Worm (Caenorhabditis elegans): Measurements from ENCODE around the gene fbxa-208.

fbxa-208 gene

DNA sequence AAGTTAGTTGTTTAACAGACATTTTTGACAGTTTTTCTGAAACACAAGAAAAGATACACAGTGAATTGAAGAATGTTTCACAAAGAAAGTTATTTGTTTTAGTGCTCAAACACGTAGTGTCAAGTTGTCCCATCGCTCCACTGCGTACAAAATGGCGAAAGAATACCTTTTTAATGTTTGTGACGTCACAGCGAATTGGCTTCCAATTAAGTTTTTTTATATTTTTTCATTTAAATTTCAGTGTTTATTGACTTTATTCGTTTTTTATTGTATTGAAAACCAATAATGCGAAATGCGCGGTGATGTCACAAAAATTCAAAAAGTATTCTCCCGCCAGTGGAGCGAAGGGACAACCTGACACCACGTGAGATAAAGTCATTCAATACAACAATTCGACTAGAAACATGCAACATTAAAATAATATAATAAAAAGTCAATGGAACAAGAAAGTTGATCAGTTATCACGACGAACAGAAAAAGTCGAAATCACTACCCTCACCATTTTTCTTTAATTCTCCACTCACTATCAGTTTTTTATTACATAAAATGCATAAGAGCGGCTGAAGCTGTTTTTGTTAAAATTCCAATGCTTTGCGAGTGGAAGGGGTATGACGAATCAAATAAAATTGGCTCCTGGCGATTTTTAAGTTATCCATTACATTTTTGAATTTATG is 17.2 kb downstream of the fbxa-208 start, which contains the start of gene fbxa-29:
Gene fbxa-29 (minus strand): TSS at position 51 of the 674 bp plus-strand sequence.
- peak; percentile 23 for TF ChIP-seq fos-1 (tag; optimal IDR thresholded peaks at IDR 0.05)
- TF ChIP-seq sma-3 (GFP tag; optimal IDR thresholded peaks at IDR 0.05): no peak

ce11 chrIII:1275513-1275912 is 18.9 kb downstream of the fbxa-208 start, which contains the start of gene fbxa-30:
Gene fbxa-30, minus strand, starts transcription at chrIII:1275613.
- no peak for TF ChIP-seq dmd-4 (tag; optimal IDR thresholded peaks at IDR 0.05)
- no peak for TF ChIP-seq lin-39 (tag; optimal IDR thresholded peaks at IDR 0.05)
- TF ChIP-seq R02D3.7 (tag; optimal IDR thresholded peaks at IDR 0.05): no peak
- TF ChIP-seq nhr-6 (tag; optimal IDR thresholded peaks at IDR 0.05): no peak
- no peak for TF ChIP-seq alr-1 (tag; optimal IDR thresholded peaks at IDR 0.05)
- TF ChIP-seq nhr-21 (tag; optimal IDR thresholded peaks at IDR 0.05): no peak
- TF ChIP-seq nhr-12 (tag; optimal IDR thresholded peaks at IDR 0.05): no peak
- no peak for TF ChIP-seq mbf-1 (tag; optimal IDR thresholded peaks at IDR 0.05)
- no peak for TF ChIP-seq ceh-82 (tag; optimal IDR thresholded peaks at IDR 0.05)
- no peak for TF ChIP-seq sma-9 (GFP tag; optimal IDR thresholded peaks at IDR 0.05)
- no peak for TF ChIP-seq sma-9 (tag; optimal IDR thresholded peaks at IDR 0.05)
- no peak for TF ChIP-seq F13H6.1 (tag; optimal IDR thresholded peaks at IDR 0.05)
- no peak for TF ChIP-seq nhr-25 (tag; optimal IDR thresholded peaks at IDR 0.05)
- TF ChIP-seq unc-62 (GFP tag; optimal IDR thresholded peaks at IDR 0.05): no peak
- TF ChIP-seq nhr-129 (tag; optimal IDR thresholded peaks at IDR 0.05): no peak
- TF ChIP-seq unc-39 (tag; optimal IDR thresholded peaks at IDR 0.05): no peak
- TF ChIP-seq fos-1 (tag; optimal IDR thresholded peaks at IDR 0.05): no peak

ce11 chrIII:1279197-1279596 is 22.6 kb downstream of the fbxa-208 start:
- TF ChIP-seq aly-2 (tag; optimal IDR thresholded peaks at IDR 0.05): no peak
- peak; percentile 95 for TF ChIP-seq nhr-129 (tag; optimal IDR thresholded peaks at IDR 0.05)
- TF ChIP-seq sma-3 (GFP tag; optimal IDR thresholded peaks at IDR 0.05): peak; percentile 50
- TF ChIP-seq nhr-21 (tag; optimal IDR thresholded peaks at IDR 0.05): no peak
- peak in 1 of 2 experiments; percentile 18 for TF ChIP-seq lsy-2 (tag; optimal IDR thresholded peaks at IDR 0.05)
- TF ChIP-seq skn-1 (tag; optimal IDR thresholded peaks at IDR 0.05): peak; percentile 82
- peak; percentile 70 for TF ChIP-seq F13H6.1 (tag; optimal IDR thresholded peaks at IDR 0.05)
- no peak for TF ChIP-seq snpc-4 (tag; optimal IDR thresholded peaks at IDR 0.05)
- no peak for TF ChIP-seq zag-1 (tag; optimal IDR thresholded peaks at IDR 0.05)
- peak; percentile 97 for TF ChIP-seq fos-1 (tag; optimal IDR thresholded peaks at IDR 0.05)
- peak; percentile 54 for TF ChIP-seq gmeb-1 (tag; optimal IDR thresholded peaks at IDR 0.05)
- peak; percentile 60 for TF ChIP-seq crh-2 (tag; optimal IDR thresholded peaks at IDR 0.05)
- no peak for TF ChIP-seq nhr-237 (tag; optimal IDR thresholded peaks at IDR 0.05)
- peak; percentile 10 for TF ChIP-seq sma-9 (GFP tag; optimal IDR thresholded peaks at IDR 0.05)
- no peak for TF ChIP-seq sma-9 (tag; optimal IDR thresholded peaks at IDR 0.05)

DNA sequence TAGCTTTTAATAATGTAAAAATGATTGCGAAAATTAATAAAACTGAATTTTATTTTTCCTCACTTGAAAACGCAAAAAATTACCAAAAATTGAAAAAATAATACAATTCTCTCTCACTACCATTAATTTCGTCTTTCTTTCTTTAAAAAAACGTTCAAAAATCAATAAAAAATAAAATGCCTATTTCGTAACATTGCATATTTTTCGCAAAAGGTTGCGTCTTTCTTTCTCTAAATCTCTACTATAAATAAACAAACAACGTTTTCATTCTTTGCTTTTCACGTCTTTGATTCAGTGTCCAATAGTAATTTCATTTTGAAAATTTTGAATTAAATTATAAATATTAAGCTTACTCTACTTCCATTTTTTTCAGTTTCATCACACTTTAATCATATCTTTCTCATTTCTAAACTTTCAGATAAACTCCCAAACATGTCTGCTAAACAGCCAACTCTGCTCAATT is 28.0 kb downstream of the fbxa-208 start, which contains the start of gene fbxa-37:
Gene fbxa-37 (plus strand): TSS at position 413 of the 463 bp plus-strand sequence.
- TF ChIP-seq C34F6.9 (tag; optimal IDR thresholded peaks at IDR 0.05) (peak; percentile 67), R02D3.7 (tag; optimal IDR thresholded peaks at IDR 0.05) (no peak), ztf-4 (tag; optimal IDR thresholded peaks at IDR 0.05) (no peak), F13H6.1 (tag; optimal IDR thresholded peaks at IDR 0.05) (no peak), lin-39 (tag; optimal IDR thresholded peaks at IDR 0.05) (no peak), Y55F3AM.14 (GFP tag; optimal IDR thresholded peaks at IDR 0.05) (no peak), nhr-6 (tag; optimal IDR thresholded peaks at IDR 0.05) (no peak), nhr-77 (tag; optimal IDR thresholded peaks at IDR 0.05) (no peak), gmeb-1 (tag; optimal IDR thresholded peaks at IDR 0.05) (no peak), unc-39 (tag; optimal IDR thresholded peaks at IDR 0.05) (no peak), zag-1 (tag; optimal IDR thresholded peaks at IDR 0.05) (no peak), lsy-2 (tag; optimal IDR thresholded peaks at IDR 0.05) (no peak), nhr-23 (tag; optimal IDR thresholded peaks at IDR 0.05) (no peak), alr-1 (tag; optimal IDR thresholded peaks at IDR 0.05) (no peak), skn-1 (tag; optimal IDR thresholded peaks at IDR 0.05) (no peak), ama-1 (optimal IDR thresholded peaks at IDR 0.05) (no peak), aly-2 (tag; optimal IDR thresholded peaks at IDR 0.05) (no peak), ztf-11 (tag; optimal IDR thresholded peaks at IDR 0.05) (no peak), nhr-129 (tag; optimal IDR thresholded peaks at IDR 0.05) (peak; percentile 98), ceh-82 (tag; optimal IDR thresholded peaks at IDR 0.05) (no peak), mbf-1 (tag; optimal IDR thresholded peaks at IDR 0.05) (no peak), sem-4 (tag; optimal IDR thresholded peaks at IDR 0.05) (no peak), ztf-1 (GFP tag; conservative IDR thresholded peaks at IDR 0.05) (no peak), crh-2 (tag; optimal IDR thresholded peaks at IDR 0.05) (peak; percentile 26), sma-3 (GFP tag; optimal IDR thresholded peaks at IDR 0.05) (no peak), blmp-1 (tag; optimal IDR thresholded peaks at IDR 0.05; ENCODE audit: insufficient read depth) (no peak), nhr-10 (tag; optimal IDR thresholded peaks at IDR 0.05) (no peak), unc-55 (GFP tag; optimal IDR thresholded peaks at IDR 0.05) (peak; percentile 82), peb-1 (tag; optimal IDR thresholded peaks at IDR 0.05) (no peak), fos-1 (tag; optimal IDR thresholded peaks at IDR 0.05) (peak; percentile 20), egl-27 (tag; optimal IDR thresholded peaks at IDR 0.05) (no peak), snpc-4 (tag; optimal IDR thresholded peaks at IDR 0.05) (no peak), nhr-237 (tag; optimal IDR thresholded peaks at IDR 0.05) (no peak), nhr-11 (tag; optimal IDR thresholded peaks at IDR 0.05) (no peak), lin-13 (GFP tag; optimal IDR thresholded peaks at IDR 0.05) (no peak), elt-1 (tag; optimal IDR thresholded peaks at IDR 0.05) (no peak), sma-9 (GFP tag; optimal IDR thresholded peaks at IDR 0.05) (no peak), sma-9 (tag; optimal IDR thresholded peaks at IDR 0.05) (no peak)
